Worm (Caenorhabditis elegans) whole organism, young adult: Measurements from ENCODE around the gene myo-6.

Experiments used
- B0336.3 ChIP-seq: fragments of 200-800 bp; sonication (Bioruptor generic); IDR thresholded peaks from 2 replicates; pipeline ENCODE4 v1.3.6; 2022; ENCODE audit warnings: missing genetic modification characterization, missing compliant biosample characterization
- F23B12.7 ChIP-seq: sonication (generic microtip); optimal IDR thresholded peaks from 2 replicates; lab custom pipeline; 2017; ENCODE audit warnings: missing genetic modification characterization, mild to moderate bottlenecking, missing compliant biosample characterization, antibody characterized with exemption, moderate library complexity; ENCODE audit not compliant: insufficient read depth
- F33H1.4 ChIP-seq: fragments of 200-800 bp; sonication (Bioruptor generic); IDR thresholded peaks from 2 replicates; pipeline ENCODE4 v1.3.6; 2022; ENCODE audit warnings: missing genetic modification reagents, missing genetic modification characterization, missing compliant biosample characterization
- F39B2.1 ChIP-seq: fragments of 200-800 bp; sonication (Bioruptor generic); IDR thresholded peaks from 2 replicates; pipeline ENCODE4 v1.3.6; 2022; ENCODE audit warnings: missing genetic modification reagents, missing genetic modification characterization, missing compliant biosample characterization
- F49E8.2 ChIP-seq: sonication (generic microtip); optimal IDR thresholded peaks from 3 replicates; lab custom pipeline; 2017; ENCODE audit warnings: missing genetic modification characterization, mild to moderate bottlenecking, missing compliant biosample characterization, antibody characterized with exemption, moderate library complexity; ENCODE audit not compliant: insufficient read depth
- K12H6.12 ChIP-seq: fragments of 200-800 bp; sonication (Bioruptor generic); optimal IDR thresholded peaks from 2 replicates; lab custom pipeline; 2018; ENCODE audit warnings: mild to moderate bottlenecking, missing genetic modification characterization, missing compliant biosample characterization
- T07F8.4 ChIP-seq: sonication (generic microtip); optimal IDR thresholded peaks from 2 replicates; lab custom pipeline; 2016; ENCODE audit warnings: mild to moderate bottlenecking, missing genetic modification characterization, moderate library complexity, missing compliant biosample characterization
- Y56A3A.18 ChIP-seq: fragments of 200-800 bp; sonication (Bioruptor generic); IDR thresholded peaks from 2 replicates; pipeline ENCODE4 v1.3.6; 2022; ENCODE audit warnings: missing genetic modification reagents, missing genetic modification characterization, missing compliant biosample characterization
- Y67H2A.10 ChIP-seq: fragments of 200-800 bp; sonication (Bioruptor generic); conservative IDR thresholded peaks from 2 replicates; pipeline ENCODE4 v1.3.6; 2022; ENCODE audit warnings: missing genetic modification reagents, missing genetic modification characterization, missing compliant biosample characterization
- Y79H2A.3 ChIP-seq: fragments of 200-800 bp; sonication (Bioruptor generic); conservative IDR thresholded peaks from 2 replicates; pipeline ENCODE4 v1.3.6; 2022; ENCODE audit warnings: missing genetic modification reagents, missing genetic modification characterization, missing compliant biosample characterization
- akir-1 ChIP-seq: fragments of 200-800 bp; sonication (Bioruptor generic); optimal IDR thresholded peaks from 2 replicates; lab custom pipeline; 2018; ENCODE audit warnings: mild to moderate bottlenecking, missing genetic modification characterization, moderate library complexity, missing compliant biosample characterization
- ama-1 ChIP-seq, 3 experiments: fragments of 150-350 bp in 1 of 3; sonication (generic microtip) in 2 of 3; optimal IDR thresholded peaks; 2 replicates each; lab custom pipeline; 2014 to 2018; ENCODE audit warnings: missing biosample characterization in 2 of 3, missing genetic modification characterization in 2 of 3, missing genetic modification reagents in 2 of 3
- aptf-2 ChIP-seq: fragments of 200-800 bp; sonication (Bioruptor generic); conservative IDR thresholded peaks from 2 replicates; pipeline ENCODE4 v1.3.6; 2022; ENCODE audit warnings: missing genetic modification reagents, missing genetic modification characterization, missing compliant biosample characterization
- atf-7 ChIP-seq: sonication (generic microtip); optimal IDR thresholded peaks from 2 replicates; lab custom pipeline; 2017; ENCODE audit warnings: mild to moderate bottlenecking, missing genetic modification characterization, missing compliant biosample characterization
- athp-1 ChIP-seq: sonication (generic microtip); optimal IDR thresholded peaks from 2 replicates; lab custom pipeline; 2017; ENCODE audit warnings: mild to moderate bottlenecking, missing genetic modification characterization, missing compliant biosample characterization
- attf-5 ChIP-seq: fragments of 200-800 bp; sonication (Bioruptor generic); optimal IDR thresholded peaks from 2 replicates; lab custom pipeline; 2018; ENCODE audit warnings: mild to moderate bottlenecking, missing genetic modification characterization, missing compliant biosample characterization
- attf-6 ChIP-seq: fragments of 200-800 bp; sonication (Bioruptor generic); IDR thresholded peaks from 2 replicates; pipeline ENCODE4 v1.3.6; 2022; ENCODE audit warnings: missing genetic modification reagents, missing genetic modification characterization, missing compliant biosample characterization
- ccch-3 ChIP-seq: fragments of 200-800 bp; sonication (Bioruptor generic); optimal IDR thresholded peaks from 2 replicates; lab custom pipeline; 2018; ENCODE audit warnings: mild to moderate bottlenecking, missing genetic modification characterization, missing compliant biosample characterization
- cebp-1 ChIP-seq, 2 experiments: fragments of 200-800 bp in 1 of 2; sonication (Bioruptor generic) in 1 of 2; sonication (generic microtip) in 1 of 2; IDR thresholded peaks in 1 of 2; optimal IDR thresholded peaks in 1 of 2; 2 replicates each; pipeline versions ENCODE4 v1.3.6 to Lab custom; 2017 to 2022; ENCODE audit warnings: missing compliant biosample characterization in 2 of 2, missing genetic modification characterization in 2 of 2, mild to moderate bottlenecking in 1 of 2, missing genetic modification reagents in 1 of 2, moderate library complexity in 1 of 2
- ceh-58 ChIP-seq: fragments of 200-800 bp; sonication (Bioruptor generic); IDR thresholded peaks from 2 replicates; pipeline ENCODE4 v1.3.6; 2022; ENCODE audit warnings: missing genetic modification characterization, missing compliant biosample characterization
- ceh-79 ChIP-seq: sonication (generic microtip); optimal IDR thresholded peaks from 2 replicates; lab custom pipeline; 2017; ENCODE audit warnings: mild to moderate bottlenecking, missing genetic modification characterization, missing compliant biosample characterization
- die-1 ChIP-seq: sonication (generic microtip); optimal IDR thresholded peaks from 2 replicates; lab custom pipeline; 2016; ENCODE audit warnings: missing genotype, mild to moderate bottlenecking, missing genetic modification characterization, missing compliant biosample characterization
- fkh-3 ChIP-seq: sonication (generic microtip); optimal IDR thresholded peaks from 2 replicates; lab custom pipeline; 2016; ENCODE audit warnings: mild to moderate bottlenecking, missing genetic modification characterization, missing compliant biosample characterization
- gei-17 ChIP-seq: fragments of 200-800 bp; sonication (Bioruptor generic); optimal IDR thresholded peaks from 2 replicates; lab custom pipeline; 2018; ENCODE audit warnings: mild to moderate bottlenecking, missing genetic modification characterization, missing compliant biosample characterization
- him-1 ChIP-seq: sonication (generic microtip); optimal IDR thresholded peaks from 2 replicates; lab custom pipeline; 2016; ENCODE audit warnings: missing genotype, missing genetic modification reagents, missing genetic modification characterization, missing compliant biosample characterization
- hsf-1 ChIP-seq: fragments of 200-800 bp; sonication (Bioruptor generic); IDR thresholded peaks from 2 replicates; pipeline ENCODE4 v1.3.6; 2022; ENCODE audit warnings: missing genetic modification reagents, missing genetic modification characterization, missing compliant biosample characterization
- lag-1 ChIP-seq: fragments of 200-800 bp; sonication (Bioruptor generic); IDR thresholded peaks from 2 replicates; pipeline ENCODE4 v1.3.6; 2022; ENCODE audit warnings: missing genetic modification reagents, missing genetic modification characterization, missing compliant biosample characterization
- let-526 ChIP-seq: fragments of 200-800 bp; sonication (Bioruptor generic); IDR thresholded peaks from 2 replicates; pipeline ENCODE4 v1.3.6; 2022; ENCODE audit warnings: missing genetic modification reagents, missing genetic modification characterization, missing compliant biosample characterization
- let-607 ChIP-seq, 2 experiments: fragments of 200-800 bp in 1 of 2; sonication (Bioruptor generic) in 1 of 2; sonication (generic microtip) in 1 of 2; optimal IDR thresholded peaks; 2 replicates each; lab custom pipeline; 2016 to 2018; ENCODE audit warnings: mild to moderate bottlenecking in 2 of 2, missing compliant biosample characterization in 2 of 2, missing genetic modification characterization in 2 of 2, moderate library complexity in 2 of 2, missing genotype in 1 of 2
- lin-40 ChIP-seq: sonication (generic microtip); optimal IDR thresholded peaks from 2 replicates; lab custom pipeline; 2016; ENCODE audit warnings: missing genetic modification characterization, mild to moderate bottlenecking, missing compliant biosample characterization, missing genotype, missing genetic modification reagents
- lsl-1 ChIP-seq: fragments of 200-800 bp; sonication (Bioruptor generic); optimal IDR thresholded peaks from 2 replicates; lab custom pipeline; 2018; ENCODE audit warnings: mild to moderate bottlenecking, missing genetic modification characterization, moderate library complexity, missing compliant biosample characterization
- madf-10 ChIP-seq: sonication (generic microtip); optimal IDR thresholded peaks from 2 replicates; lab custom pipeline; 2016; ENCODE audit warnings: mild to moderate bottlenecking, missing genetic modification characterization, missing compliant biosample characterization
- madf-8 ChIP-seq: fragments of 200-800 bp; sonication (Bioruptor generic); conservative IDR thresholded peaks from 2 replicates; pipeline ENCODE4 v1.3.6; 2022; ENCODE audit warnings: missing genetic modification reagents, missing genetic modification characterization, missing compliant biosample characterization
- mes-4 ChIP-seq: sonication (generic microtip); optimal IDR thresholded peaks from 2 replicates; lab custom pipeline; 2016; ENCODE audit warnings: missing genotype, missing genetic modification characterization, missing compliant biosample characterization
- nfya-2 ChIP-seq: fragments of 200-800 bp; sonication (Bioruptor generic); IDR thresholded peaks from 2 replicates; pipeline ENCODE4 v1.3.6; 2022; ENCODE audit warnings: missing genetic modification reagents, missing genetic modification characterization, missing compliant biosample characterization
- nhr-120 ChIP-seq: fragments of 200-800 bp; sonication (Bioruptor generic); IDR thresholded peaks from 2 replicates; pipeline ENCODE4 v1.3.6; 2022; ENCODE audit warnings: missing genetic modification characterization, missing compliant biosample characterization
- nhr-27 ChIP-seq: fragments of 200-800 bp; sonication (Bioruptor generic); optimal IDR thresholded peaks from 2 replicates; lab custom pipeline; 2018; ENCODE audit warnings: mild to moderate bottlenecking, missing genetic modification characterization, moderate library complexity, missing compliant biosample characterization
- pbrm-1 ChIP-seq: fragments of 200-800 bp; sonication (Bioruptor generic); IDR thresholded peaks from 2 replicates; pipeline ENCODE4 v1.3.6; 2022; ENCODE audit warnings: missing genetic modification reagents, missing genetic modification characterization, missing compliant biosample characterization
- pha-4 ChIP-seq: fragments of 150-350 bp; sonication (generic microtip); optimal IDR thresholded peaks from 2 replicates; lab custom pipeline; 2014; ENCODE audit warnings: missing biosample characterization, missing genetic modification reagents, missing genetic modification characterization
- snpc-1.1 ChIP-seq: sonication (generic microtip); optimal IDR thresholded peaks from 2 replicates; lab custom pipeline; 2017; ENCODE audit warnings: missing genetic modification characterization, mild to moderate bottlenecking, missing compliant biosample characterization, antibody characterized with exemption, moderate library complexity, missing genotype, missing genetic modification reagents; ENCODE audit not compliant: insufficient read depth
- somi-1 ChIP-seq: fragments of 200-800 bp; sonication (Bioruptor generic); optimal IDR thresholded peaks from 2 replicates; lab custom pipeline; 2018; ENCODE audit warnings: mild to moderate bottlenecking, missing genetic modification characterization, missing compliant biosample characterization
- tlf-1 ChIP-seq: fragments of 200-800 bp; sonication (Bioruptor generic); optimal IDR thresholded peaks from 2 replicates; lab custom pipeline; 2018; ENCODE audit warnings: mild to moderate bottlenecking, missing genetic modification characterization, missing compliant biosample characterization
- unc-130 ChIP-seq: sonication (generic microtip); optimal IDR thresholded peaks from 2 replicates; lab custom pipeline; 2016; ENCODE audit warnings: missing genetic modification reagents, missing genetic modification characterization, missing compliant biosample characterization
- xnd-1 ChIP-seq: sonication (generic microtip); optimal IDR thresholded peaks from 2 replicates; lab custom pipeline; 2016; ENCODE audit warnings: missing genotype, missing genetic modification reagents, missing genetic modification characterization, missing compliant biosample characterization
- ztf-25 ChIP-seq: fragments of 200-800 bp; sonication (Bioruptor generic); IDR thresholded peaks from 2 replicates; pipeline ENCODE4 v1.3.6; 2022; ENCODE audit warnings: missing genetic modification reagents, missing genetic modification characterization, missing compliant biosample characterization
- ztf-3 ChIP-seq: fragments of 200-800 bp; sonication (Bioruptor generic); optimal IDR thresholded peaks from 2 replicates; lab custom pipeline; 2018; ENCODE audit warnings: mild to moderate bottlenecking, missing genetic modification characterization, missing compliant biosample characterization

The myo-6 gene

DNA sequence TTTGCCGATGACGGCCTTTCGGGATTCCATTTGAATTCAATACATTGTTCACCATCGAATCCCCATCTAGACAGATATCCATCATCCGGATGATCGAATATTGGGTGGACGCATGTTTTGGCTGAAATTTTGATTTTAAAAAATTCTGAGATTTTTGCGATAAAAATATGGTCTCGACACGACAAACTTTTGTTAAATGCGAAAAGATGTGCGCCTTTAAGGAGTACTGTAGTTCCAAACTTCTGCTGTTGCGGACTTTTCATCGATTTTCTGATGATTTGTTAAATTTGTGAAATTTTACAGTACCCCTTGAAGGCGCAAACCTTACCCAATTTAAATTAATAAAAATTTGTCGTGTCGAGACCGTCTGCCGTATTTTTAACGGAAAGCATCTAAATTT is 18.2 kb downstream of the myo-6 start:
- TF ChIP-seq lag-1 (GFP tag; lab: Robert Waterston, UW) (no peak), lin-40 (tag; lab: Kevin White, UChicago) (no peak), gei-17 (GFP tag; lab: Kevin White, UChicago) (no peak), nhr-27 (tag; lab: Kevin White, UChicago) (no peak), lsl-1 (peak; percentile 75), K12H6.12 (tag; lab: Kevin White, UChicago) (no peak), somi-1 (GFP tag; lab: Kevin White, UChicago) (no peak), let-526 (GFP tag; lab: Robert Waterston, UW) (no peak), nfya-2 (GFP tag; lab: Robert Waterston, UW) (no peak), Y79H2A.3 (GFP tag; lab: Robert Waterston, UW) (no peak), hsf-1 (no peak), xnd-1 (tag; lab: Kevin White, UChicago) (peak; percentile 21), F23B12.7 (no peak), aptf-2 (GFP tag; lab: Robert Waterston, UW) (no peak), ceh-79 (tag; lab: Kevin White, UChicago) (no peak), T07F8.4 (tag; lab: Kevin White, UChicago) (no peak), Y56A3A.18 (GFP tag; lab: Robert Waterston, UW) (no peak), let-607 (tag; optimal IDR thresholded peaks at IDR 0.05; lab: Kevin White, UChicago) (no peak), nhr-120 (no peak), pbrm-1 (GFP tag; lab: Robert Waterston, UW) (no peak), him-1 (peak; percentile 30), tlf-1 (GFP tag; lab: Kevin White, UChicago) (no peak), attf-5 (GFP tag; lab: Kevin White, UChicago) (no peak), akir-1 (GFP tag; lab: Kevin White, UChicago) (no peak), F33H1.4 (GFP tag; lab: Robert Waterston, UW) (peak; percentile 52; the same call in 1 of the 2 replicates), ceh-58 (GFP tag; lab: Robert Waterston, UW) (no peak), unc-130 (GFP tag; lab: Kevin White, UChicago) (no peak), atf-7 (tag; lab: Kevin White, UChicago) (no peak), Y67H2A.10 (GFP tag; lab: Robert Waterston, UW) (no peak)

DNA sequence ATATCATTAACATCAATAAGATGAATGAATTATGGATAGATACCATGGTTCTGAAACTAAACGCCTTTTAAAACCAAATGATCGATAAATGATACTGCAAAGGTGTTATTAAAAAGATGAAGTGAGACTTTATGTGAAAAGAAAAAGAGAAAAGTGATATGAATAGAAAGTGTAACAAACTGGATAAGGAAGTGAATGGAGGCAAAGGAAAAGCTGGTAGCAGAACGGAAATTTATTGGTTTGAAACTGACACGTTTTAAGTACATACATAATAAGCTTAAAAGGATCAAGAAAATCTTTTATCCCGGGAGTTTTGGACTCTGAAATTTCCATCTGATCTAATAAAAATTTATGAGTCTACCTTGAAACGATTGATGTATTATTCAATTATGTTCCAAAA is 20.1 kb downstream of the myo-6 start, which contains the start of gene bli-5:
Gene bli-5, minus strand, starts transcription at position 101 of the 400 bp plus-strand sequence.
- TF ChIP-seq mes-4 (no peak), B0336.3 (no peak)

ce11 chrIII:13430162-13430561 is 20.6 kb downstream of the myo-6 start, which contains the start of gene trf-1:
Gene trf-1 (plus strand): TSS chrIII:13430462.
- TF ChIP-seq lsl-1 (no peak), athp-1 (no peak), die-1 (tag; lab: Kevin White, UChicago) (no peak), cebp-1 (GFP tag; IDR thresholded peaks at IDR 0.05; lab: Robert Waterston, UW) (no peak), cebp-1 (tag; optimal IDR thresholded peaks at IDR 0.05; lab: Kevin White, UChicago) (no peak), F49E8.2 (tag; lab: Kevin White, UChicago) (no peak), ama-1 (optimal IDR thresholded peaks at IDR 0.05; lab: Kevin White, UChicago) (no peak), ama-1 (GFP tag; optimal IDR thresholded peaks at IDR 0.05; lab: Kevin White, UChicago) (no peak), ztf-25 (no peak), ztf-3 (GFP tag; lab: Kevin White, UChicago) (no peak), fkh-3 (tag; lab: Kevin White, UChicago) (no peak), snpc-1.1 (tag; lab: Kevin White, UChicago) (no peak), madf-8 (GFP tag; lab: Robert Waterston, UW) (no peak), Y67H2A.10 (GFP tag; lab: Robert Waterston, UW) (no peak), F39B2.1 (no peak), ceh-58 (GFP tag; lab: Robert Waterston, UW) (no peak), pha-4 (tag; lab: Kevin White, UChicago) (no peak), madf-10 (no peak), attf-6 (GFP tag; lab: Robert Waterston, UW) (no peak), nhr-120 (no peak), ccch-3 (GFP tag; lab: Kevin White, UChicago) (no peak)
